Worm (Caenorhabditis elegans) whole organism, L3 larva: ENCODE measurements around the gene cri-3.

Experiments used
- R02D3.7 ChIP-seq: fragments of 150-350 bp; optimal IDR thresholded peaks from 2 replicates; lab custom pipeline; 2014; ENCODE audit warnings: missing biosample characterization, missing genetic modification characterization
- ZK546.5 ChIP-seq: sonication (generic microtip); optimal IDR thresholded peaks from 2 replicates; lab custom pipeline; 2017; ENCODE audit warnings: missing biosample characterization, missing genetic modification characterization
- aly-2 ChIP-seq: fragments of 150-350 bp; optimal IDR thresholded peaks from 2 replicates; lab custom pipeline; 2014; ENCODE audit warnings: missing biosample characterization, missing genetic modification characterization
- ceh-16 ChIP-seq: sonication (generic microtip); optimal IDR thresholded peaks from 2 replicates; lab custom pipeline; 2017; ENCODE audit warnings: missing biosample characterization, missing genetic modification characterization
- ceh-28 ChIP-seq: fragments of 150-350 bp; optimal IDR thresholded peaks from 2 replicates; lab custom pipeline; 2014; ENCODE audit warnings: missing biosample characterization, missing genetic modification reagents, missing genetic modification characterization
- ceh-82 ChIP-seq: fragments of 150-350 bp; optimal IDR thresholded peaks from 2 replicates; lab custom pipeline; 2014; ENCODE audit warnings: missing biosample characterization, missing genetic modification characterization
- ceh-9 ChIP-seq: sonication (generic microtip); optimal IDR thresholded peaks from 2 replicates; lab custom pipeline; 2018; ENCODE audit warnings: missing biosample characterization, missing genetic modification characterization
- egl-5 ChIP-seq: fragments of 150-350 bp; optimal IDR thresholded peaks from 2 replicates; lab custom pipeline; 2017; ENCODE audit warnings: missing biosample characterization, missing genetic modification reagents, missing genetic modification characterization, inconsistent platforms
- elt-1 ChIP-seq: fragments of 150-350 bp; optimal IDR thresholded peaks from 2 replicates; lab custom pipeline; 2014; ENCODE audit warnings: missing biosample characterization, missing genetic modification characterization
- elt-3 ChIP-seq, 3 experiments: fragments of 150-350 bp in 1 of 3; sonication (generic microtip) in 2 of 3; optimal IDR thresholded peaks; 2 replicates in 2 of 3; 4 replicates in 1 of 3; lab custom pipeline; 2014 to 2017; ENCODE audit warnings: missing biosample characterization in 3 of 3, missing genetic modification characterization in 3 of 3
- eor-1 ChIP-seq, 2 experiments: fragments of 150-350 bp; optimal IDR thresholded peaks; 2 replicates each; lab custom pipeline; 2014 to 2018; ENCODE audit warnings: missing biosample characterization in 2 of 2, missing genetic modification characterization in 2 of 2
- fkh-10 ChIP-seq: sonication (generic microtip); optimal IDR thresholded peaks from 2 replicates; lab custom pipeline; 2017; ENCODE audit warnings: missing biosample characterization, missing genetic modification reagents, missing genetic modification characterization
- fkh-2 ChIP-seq: fragments of 150-350 bp; optimal IDR thresholded peaks from 2 replicates; lab custom pipeline; 2014; ENCODE audit warnings: missing biosample characterization, missing genetic modification reagents, missing genetic modification characterization
- fos-1 ChIP-seq: fragments of 150-350 bp; optimal IDR thresholded peaks from 2 replicates; lab custom pipeline; 2014; ENCODE audit warnings: missing biosample characterization, missing genetic modification characterization
- hmg-11 ChIP-seq: sonication (generic microtip); optimal IDR thresholded peaks from 2 replicates; lab custom pipeline; 2016; ENCODE audit warnings: missing genetic modification characterization, missing compliant biosample characterization
- jun-1 ChIP-seq: fragments of 150-350 bp; optimal IDR thresholded peaks from 2 replicates; lab custom pipeline; 2014; ENCODE audit warnings: missing biosample characterization, missing genetic modification reagents, missing genetic modification characterization
- lin-15B ChIP-seq: fragments of 150-350 bp; optimal IDR thresholded peaks from 2 replicates; lab custom pipeline; 2014; ENCODE audit warnings: missing biosample characterization, missing genetic modification characterization
- lin-39 ChIP-seq: fragments of 150-350 bp; optimal IDR thresholded peaks from 2 replicates; lab custom pipeline; 2018; ENCODE audit warnings: missing biosample characterization, missing genetic modification reagents, missing genetic modification characterization
- lsy-12 ChIP-seq: sonication (generic microtip); optimal IDR thresholded peaks from 2 replicates; lab custom pipeline; 2016; ENCODE audit warnings: mild to moderate bottlenecking, missing genetic modification characterization, missing compliant biosample characterization
- mdl-1 ChIP-seq: fragments of 150-350 bp; optimal IDR thresholded peaks from 2 replicates; lab custom pipeline; 2014; ENCODE audit warnings: missing biosample characterization, missing genetic modification characterization
- mml-1 ChIP-seq: fragments of 150-350 bp; sonication (generic microtip); optimal IDR thresholded peaks from 3 replicates; lab custom pipeline; 2014; ENCODE audit warnings: missing biosample characterization, missing genetic modification characterization
- nfya-1 ChIP-seq: sonication (generic microtip); optimal IDR thresholded peaks from 2 replicates; lab custom pipeline; 2017; ENCODE audit warnings: missing genetic modification characterization, mild to moderate bottlenecking, missing compliant biosample characterization, antibody characterized with exemption, moderate library complexity; ENCODE audit not compliant: insufficient read depth
- nhr-11 ChIP-seq: fragments of 150-350 bp; optimal IDR thresholded peaks from 2 replicates; lab custom pipeline; 2014; ENCODE audit warnings: missing biosample characterization, missing genetic modification characterization
- nhr-12 ChIP-seq: fragments of 150-350 bp; optimal IDR thresholded peaks from 2 replicates; lab custom pipeline; 2014; ENCODE audit warnings: missing biosample characterization, missing genetic modification characterization
- nhr-25 ChIP-seq: sonication (generic microtip); optimal IDR thresholded peaks from 2 replicates; lab custom pipeline; 2017; ENCODE audit warnings: missing biosample characterization, missing genetic modification characterization
- nhr-43 ChIP-seq: sonication (generic microtip); optimal IDR thresholded peaks from 2 replicates; lab custom pipeline; 2016; ENCODE audit warnings: mild to moderate bottlenecking, missing genetic modification characterization, missing compliant biosample characterization; ENCODE audit not compliant: poor library complexity, severe bottlenecking
- pha-4 ChIP-seq: fragments of 150-350 bp; optimal IDR thresholded peaks from 2 replicates; lab custom pipeline; 2014; ENCODE audit warnings: missing biosample characterization, missing genetic modification reagents, missing genetic modification characterization
- pqm-1 ChIP-seq: fragments of 150-350 bp; optimal IDR thresholded peaks from 2 replicates; lab custom pipeline; 2017; ENCODE audit warnings: missing biosample characterization, missing genetic modification characterization, inconsistent platforms
- unc-39 ChIP-seq: sonication (generic microtip); optimal IDR thresholded peaks from 4 replicates; lab custom pipeline; 2017; ENCODE audit warnings: missing biosample characterization, missing genetic modification characterization
- unc-62 ChIP-seq: fragments of 150-350 bp; sonication (generic microtip); optimal IDR thresholded peaks from 4 replicates; lab custom pipeline; 2014; ENCODE audit warnings: missing biosample characterization, missing genetic modification reagents, missing genetic modification characterization
- ztf-4 ChIP-seq: fragments of 150-350 bp; optimal IDR thresholded peaks from 2 replicates; lab custom pipeline; 2014; ENCODE audit warnings: missing biosample characterization, missing genetic modification characterization

Gene cri-3

ce11 chrIII:3395874-3396467 is at the start of gene cri-3:
cri-3 (plus strand) TSS chrIII:3396355.
- TF ChIP-seq hmg-11 (peak; percentile 63), nhr-25 (tag; lab: Kevin White, UChicago) (no peak), lin-15B (tag; lab: Kevin White, UChicago) (peak; percentile 29), eor-1 (tag; optimal IDR thresholded peaks at IDR 0.05; lab: Kevin White, UChicago) (no peak), nfya-1 (peak; percentile 52), aly-2 (no peak), ceh-28 (tag; lab: Kevin White, UChicago) (peak; percentile 30), pha-4 (tag; lab: Kevin White, UChicago) (peak; percentile 22), lin-39 (tag; lab: Kevin White, UChicago) (peak; percentile 31), unc-39 (tag; lab: Kevin White, UChicago) (no peak)

DNA sequence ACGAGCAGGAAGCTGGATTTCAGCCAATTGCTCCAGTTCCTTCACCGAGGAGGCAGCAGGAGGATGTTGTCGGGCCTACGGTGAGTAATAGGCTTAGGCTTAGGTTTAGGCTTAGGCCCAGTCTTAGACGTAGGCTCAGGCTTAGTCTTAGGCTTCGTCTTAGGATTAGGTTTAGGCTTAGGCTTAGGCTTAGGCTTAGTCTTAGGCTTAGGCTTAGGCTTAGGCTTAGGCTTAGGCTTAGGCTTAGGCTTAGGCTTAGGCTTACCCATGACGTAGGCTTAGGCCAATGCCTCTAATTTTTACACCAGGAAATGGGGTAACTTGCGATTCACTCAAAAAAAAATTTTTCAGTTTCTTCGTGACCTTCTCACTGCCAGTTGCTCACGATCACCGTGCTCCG is 49.5 kb upstream of the cri-3 start:
- TF ChIP-seq fos-1 (tag; lab: Kevin White, UChicago) = no peak
- TF ChIP-seq unc-39 (tag; lab: Kevin White, UChicago) = no peak
- TF ChIP-seq ceh-28 (tag; lab: Kevin White, UChicago) = no peak
- TF ChIP-seq pha-4 (tag; lab: Kevin White, UChicago) = no peak
- TF ChIP-seq hmg-11 = no peak
- no peak for TF ChIP-seq R02D3.7 (tag; lab: Kevin White, UChicago)
- no peak for TF ChIP-seq egl-5 (tag; lab: Kevin White, UChicago)
- no peak for TF ChIP-seq ZK546.5 (tag; lab: Kevin White, UChicago)
- no peak for TF ChIP-seq fkh-2 (tag; lab: Kevin White, UChicago)
- no peak for TF ChIP-seq nhr-11 (tag; lab: Kevin White, UChicago)

ce11 chrIII:3349061-3349460 is 47.1 kb upstream of the cri-3 start:
- TF ChIP-seq nhr-25 (tag; lab: Kevin White, UChicago) (peak; percentile 45), lin-39 (tag; lab: Kevin White, UChicago) (no peak), mdl-1 (tag; lab: Kevin White, UChicago) (no peak), lsy-12 (tag; lab: Kevin White, UChicago) (no peak), fos-1 (tag; lab: Kevin White, UChicago) (no peak), nhr-43 (tag; lab: Kevin White, UChicago) (no peak), elt-1 (tag; lab: Kevin White, UChicago) (no peak)

DNA sequence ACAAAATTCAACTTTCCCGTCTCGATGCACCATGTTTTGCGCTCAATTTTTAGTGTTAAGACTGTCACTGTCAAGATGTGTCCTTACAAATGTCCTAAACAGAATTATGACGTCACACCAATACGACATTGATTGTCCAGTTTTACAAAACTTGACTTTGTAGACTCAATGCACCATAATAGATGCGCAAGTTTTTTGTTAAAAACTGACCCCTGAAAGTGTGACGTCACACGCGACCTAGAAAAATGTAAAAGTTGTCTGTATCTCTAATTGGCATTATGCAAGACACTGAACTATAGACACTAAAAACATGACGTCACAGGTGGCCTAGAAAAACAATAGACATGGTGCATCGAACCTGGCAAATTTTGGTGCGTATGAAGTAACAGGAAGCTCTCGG is 45.1 kb upstream of the cri-3 start:
- TF ChIP-seq elt-3 (tag; optimal IDR thresholded peaks at IDR 0.05; lab: Kevin White, UChicago) = no peak
- no peak for TF ChIP-seq nfya-1
- TF ChIP-seq fkh-10 (GFP tag; lab: Kevin White, UChicago) = no peak
- TF ChIP-seq egl-5 (tag; lab: Kevin White, UChicago) = no peak
- no peak for TF ChIP-seq unc-39 (tag; lab: Kevin White, UChicago)
- TF ChIP-seq mml-1 = no peak
- TF ChIP-seq nhr-12 (tag; lab: Kevin White, UChicago) = no peak
- TF ChIP-seq R02D3.7 (tag; lab: Kevin White, UChicago) = no peak
- no peak for TF ChIP-seq ceh-16
- TF ChIP-seq ceh-82 (tag; lab: Kevin White, UChicago) = no peak
- no peak for TF ChIP-seq ceh-9 (tag; lab: Kevin White, UChicago)
- TF ChIP-seq pqm-1 (tag; lab: Kevin White, UChicago) = no peak
- no peak for TF ChIP-seq elt-1 (tag; lab: Kevin White, UChicago)
- no peak for TF ChIP-seq unc-62 (GFP tag; lab: Kevin White, UChicago)
- TF ChIP-seq ztf-4 = no peak
- TF ChIP-seq lin-15B (tag; lab: Kevin White, UChicago) = no peak
- TF ChIP-seq jun-1 (tag; lab: Kevin White, UChicago) = no peak

DNA sequence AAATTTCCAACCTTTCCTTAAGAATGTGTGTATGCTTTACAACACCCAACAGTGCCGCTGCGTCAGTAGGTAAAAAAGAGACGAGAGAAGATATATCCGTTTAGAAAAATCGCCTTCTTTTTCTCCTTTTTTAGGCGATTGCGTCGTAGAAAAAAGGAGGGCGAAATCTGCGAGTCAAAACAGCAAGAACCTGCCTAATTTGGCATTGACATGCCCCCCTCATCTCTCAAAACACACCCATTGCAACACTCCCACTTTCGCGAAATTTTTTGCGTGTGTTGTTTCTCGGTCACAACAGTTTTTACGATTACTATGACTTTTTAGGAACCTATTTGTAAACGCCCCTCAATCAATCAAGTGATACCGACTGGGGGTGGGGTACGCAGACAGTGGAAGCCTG is 44.5 kb upstream of the cri-3 start:
- no peak for TF ChIP-seq jun-1 (tag; lab: Kevin White, UChicago)
- TF ChIP-seq nhr-25 (tag; lab: Kevin White, UChicago) = peak; percentile 63
- peak in 1 of 3 experiments; percentile 3 for TF ChIP-seq elt-3 (tag; optimal IDR thresholded peaks at IDR 0.05; lab: Kevin White, UChicago)
- TF ChIP-seq, all 47 proteins: peak for 2
